Fruit fly (Drosophila melanogaster) whole organism, wandering third instar larva: ENCODE measurements around the gene CG14891.
A peak's percentile ranks its signal among the peaks of the same experiment; 100 is the strongest.

Source experiments
- Abd-B ChIP-seq: fragments of >200 bp; optimal IDR thresholded peaks from 2 replicates; lab custom pipeline; 2017; ENCODE audit warnings: missing biosample characterization, missing genetic modification characterization
- CG9705 ChIP-seq: fragments of 200-800 bp; sonication (Bioruptor generic); optimal IDR thresholded peaks from 2 replicates; lab custom pipeline; 2018; ENCODE audit warnings: missing biosample characterization, mild to moderate bottlenecking, missing genetic modification characterization
- CrebA ChIP-seq: fragments of 200-800 bp; sonication (Bioruptor generic); optimal IDR thresholded peaks from 2 replicates; lab custom pipeline; 2016; ENCODE audit warnings: missing biosample characterization, mild to moderate bottlenecking, missing genetic modification characterization, borderline replicate concordance
- Dfd ChIP-seq: fragments of >200 bp; optimal IDR thresholded peaks from 2 replicates; lab custom pipeline; 2017; ENCODE audit warnings: missing biosample characterization, missing genetic modification characterization
- Dif ChIP-seq: fragments of 200-275, 200-300 bp; sonication (Bioruptor generic); optimal IDR thresholded peaks from 2 replicates; lab custom pipeline; 2018; ENCODE audit warnings: missing biosample characterization, missing genetic modification characterization; ENCODE audit not compliant: partially characterized antibody
- Hnf4 ChIP-seq: fragments of 200-800 bp; sonication (Bioruptor generic); optimal IDR thresholded peaks from 2 replicates; lab custom pipeline; 2016; ENCODE audit warnings: missing biosample characterization, mild to moderate bottlenecking, missing genetic modification characterization
- Hr78 ChIP-seq: fragments of >200 bp; optimal IDR thresholded peaks from 2 replicates; lab custom pipeline; 2017; ENCODE audit warnings: missing biosample characterization, missing genetic modification characterization
- Hr83 ChIP-seq: fragments of 200-300 bp; sonication (Bioruptor generic); optimal IDR thresholded peaks from 2 replicates; lab custom pipeline; 2016; ENCODE audit warnings: missing biosample characterization, mild to moderate bottlenecking, missing genetic modification characterization, moderate library complexity; ENCODE audit not compliant: poor library complexity, severe bottlenecking
- Mio ChIP-seq: sonication (Bioruptor generic); optimal IDR thresholded peaks from 2 replicates; lab custom pipeline; 2016; ENCODE audit warnings: missing biosample characterization, missing genetic modification characterization
- Myc ChIP-seq: fragments of >200 bp; optimal IDR thresholded peaks from 2 replicates; lab custom pipeline; 2017
- N ChIP-seq: fragments of >200 bp; optimal IDR thresholded peaks from 2 replicates; lab custom pipeline; 2018; ENCODE audit warnings: missing biosample characterization, missing external identifiers, missing genetic modification characterization
- Rel ChIP-seq, 2 experiments: fragments of 200-800 bp; sonication (Bioruptor generic) in 1 of 2; optimal IDR thresholded peaks; 2 replicates in 1 of 2; 3 replicates in 1 of 2; lab custom pipeline; 2016 to 2019; ENCODE audit warnings: mild to moderate bottlenecking in 2 of 2, missing biosample characterization in 2 of 2, missing genetic modification characterization in 2 of 2, moderate library complexity in 1 of 2
- Sp1 ChIP-seq: fragments of 200-800 bp; sonication (Bioruptor generic); optimal IDR thresholded peaks from 3 replicates; lab custom pipeline; 2019; ENCODE audit warnings: missing biosample characterization, mild to moderate bottlenecking, missing genetic modification characterization, moderate library complexity
- br ChIP-seq: fragments of 200-800 bp; sonication (Bioruptor generic); optimal IDR thresholded peaks from 2 replicates; lab custom pipeline; 2016; ENCODE audit warnings: missing biosample characterization, missing genetic modification characterization
- brk ChIP-seq: fragments of 200-800 bp; sonication (Bioruptor generic); optimal IDR thresholded peaks from 2 replicates; lab custom pipeline; 2016; ENCODE audit warnings: missing biosample characterization, mild to moderate bottlenecking, missing genetic modification characterization
- dl ChIP-seq, 2 experiments: fragments of 175-275, 200-275 bp in 1 of 2; fragments of 200-275 bp in 1 of 2; sonication (Bioruptor generic); optimal IDR thresholded peaks; lab custom pipeline; 2018; ENCODE audit warnings: mild to moderate bottlenecking in 2 of 2, missing biosample characterization in 2 of 2, missing genetic modification characterization in 2 of 2, moderate library complexity in 2 of 2; ENCODE audit not compliant: partially characterized antibody in 2 of 2, insufficient read depth in 1 of 2
- ey ChIP-seq: fragments of 200-800 bp; sonication (Bioruptor generic); optimal IDR thresholded peaks from 2 replicates; lab custom pipeline; 2016; ENCODE audit warnings: missing biosample characterization, missing genetic modification characterization
- foxo ChIP-seq, 2 experiments: fragments of 200-800 bp; sonication (Bioruptor generic); optimal IDR thresholded peaks; 2 replicates in 1 of 2; 3 replicates in 1 of 2; lab custom pipeline; 2016 to 2017; ENCODE audit warnings: missing biosample characterization in 2 of 2, missing genetic modification characterization in 2 of 2
- fru ChIP-seq: fragments of 200-800 bp; sonication (Bioruptor generic); optimal IDR thresholded peaks from 3 replicates; lab custom pipeline; 2016; ENCODE audit warnings: missing biosample characterization, mild to moderate bottlenecking, missing genetic modification characterization
- pan ChIP-seq: fragments of >200 bp; optimal IDR thresholded peaks from 2 replicates; lab custom pipeline; 2017
- psq ChIP-seq: fragments of 200-800 bp; sonication (Bioruptor generic); optimal IDR thresholded peaks from 3 replicates; lab custom pipeline; 2017; ENCODE audit warnings: missing biosample characterization, mild to moderate bottlenecking, missing genetic modification characterization, moderate library complexity
- rgr ChIP-seq: fragments of 200-800 bp; sonication (Bioruptor generic); optimal IDR thresholded peaks from 3 replicates; lab custom pipeline; 2016; ENCODE audit warnings: missing biosample characterization, mild to moderate bottlenecking, missing genetic modification characterization
- tai ChIP-seq: sonication (Bioruptor generic); optimal IDR thresholded peaks from 2 replicates; lab custom pipeline; 2016; ENCODE audit warnings: missing biosample characterization, missing genetic modification characterization
- usp ChIP-seq: fragments of >200 bp; optimal IDR thresholded peaks from 2 replicates; lab custom pipeline; 2017; ENCODE audit warnings: missing biosample characterization, missing genetic modification characterization
- woc ChIP-seq: sonication (Bioruptor generic); optimal IDR thresholded peaks from 2 replicates; lab custom pipeline; 2016; ENCODE audit warnings: missing biosample characterization, mild to moderate bottlenecking, missing genetic modification characterization

Gene CG14891

DNA sequence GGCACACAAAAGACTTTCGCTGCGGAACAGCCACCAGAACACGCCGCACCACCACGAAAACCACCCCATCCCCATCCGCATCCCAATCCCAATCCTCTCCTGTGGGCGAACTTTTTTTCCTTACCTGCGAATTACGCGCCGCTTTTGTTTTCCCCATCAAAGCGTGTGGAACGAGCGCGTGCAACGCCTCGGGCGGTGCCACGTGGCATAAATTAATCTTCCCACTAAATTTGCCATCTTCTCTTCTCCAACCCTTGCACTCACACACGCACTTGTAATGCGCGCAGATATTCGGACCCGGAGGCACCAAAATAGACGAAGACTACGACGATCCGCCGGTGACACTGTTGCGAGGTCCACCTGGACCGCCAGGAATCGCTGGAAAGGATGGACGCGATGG is 6.5 kb upstream of the CG14891 start:
- no peak for TF ChIP-seq psq (GFP tag; lab: Kevin White, UChicago)
- no peak for TF ChIP-seq woc
- no peak for TF ChIP-seq Sp1 (GFP tag; lab: Kevin White, UChicago)
- no peak for TF ChIP-seq tai
- no peak for TF ChIP-seq Mio (GFP tag; lab: Kevin White, UChicago)

DNA sequence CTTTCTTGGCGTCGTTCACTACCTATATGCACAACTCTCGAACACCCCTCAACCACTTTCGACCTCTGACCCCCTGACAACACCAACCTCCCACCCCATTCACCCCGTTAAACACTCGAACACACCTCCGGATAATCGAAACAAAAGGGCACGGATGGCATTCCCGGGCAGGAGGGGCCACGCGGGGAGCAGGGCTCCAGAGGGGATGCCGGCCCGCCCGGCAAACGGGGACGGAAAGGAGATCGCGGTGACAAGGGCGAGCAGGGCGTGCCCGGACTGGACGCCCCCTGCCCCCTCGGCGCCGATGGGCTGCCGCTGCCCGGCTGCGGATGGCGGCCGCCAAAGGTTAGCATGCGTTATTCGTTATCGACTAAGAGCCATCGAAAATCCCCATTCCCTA is 2.0 kb upstream of the CG14891 start:
- TF ChIP-seq Myc (lab: Kevin White, UChicago) (no peak), Dfd (GFP tag; lab: Kevin White, UChicago) (peak; percentile 99), usp (GFP tag; lab: Kevin White, UChicago) (no peak), brk (GFP tag; lab: Kevin White, UChicago) (no peak), Hr78 (GFP tag; lab: Kevin White, UChicago) (no peak), dl (GFP tag; optimal IDR thresholded peaks at IDR 0.05; lab: Kevin White, UChicago; ENCODE audit: insufficient read depth in 1 of 2, partially characterized antibody in 2 of 2) (no peak)

DNA sequence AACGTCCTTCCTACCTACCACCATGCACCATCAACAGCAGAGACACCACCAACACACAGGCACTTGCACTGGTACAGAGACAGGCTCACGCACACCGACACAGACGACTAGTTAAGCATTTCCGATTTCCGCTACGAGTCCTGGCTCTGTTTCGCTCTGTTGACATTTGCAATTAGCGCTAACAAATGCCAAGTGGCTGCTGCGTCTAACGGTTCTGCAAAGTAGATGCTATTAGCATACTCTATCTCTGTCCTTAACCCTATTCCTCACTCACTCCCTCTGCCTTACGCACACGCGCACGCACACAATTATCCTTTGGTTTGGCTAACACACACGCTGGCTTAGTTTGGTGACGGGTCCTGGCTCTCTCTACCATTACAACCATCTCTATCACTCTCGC is 831 bp upstream of the CG14891 start:
- no peak for TF ChIP-seq Rel (GFP tag; optimal IDR thresholded peaks at IDR 0.05; lab: Kevin White, UChicago)
- TF ChIP-seq Rel (tag; optimal IDR thresholded peaks at IDR 0.05; lab: Kevin White, UChicago) = no peak
- TF ChIP-seq Abd-B (GFP tag; lab: Kevin White, UChicago) = no peak
- no peak for TF ChIP-seq fru
- no peak for TF ChIP-seq tai
- no peak for TF ChIP-seq br (GFP tag; lab: Kevin White, UChicago)
- no peak for TF ChIP-seq Dfd (GFP tag; lab: Kevin White, UChicago)
- TF ChIP-seq N (GFP tag; lab: Kevin White, UChicago) = no peak
- TF ChIP-seq brk (GFP tag; lab: Kevin White, UChicago) = no peak
- no peak for TF ChIP-seq CrebA (GFP tag; lab: Kevin White, UChicago)
- no peak for TF ChIP-seq pan (lab: Kevin White, UChicago)
- TF ChIP-seq CG9705 (GFP tag; lab: Kevin White, UChicago) = no peak
- no peak for TF ChIP-seq woc
- TF ChIP-seq Hr83 (GFP tag; lab: Kevin White, UChicago) = no peak

DNA sequence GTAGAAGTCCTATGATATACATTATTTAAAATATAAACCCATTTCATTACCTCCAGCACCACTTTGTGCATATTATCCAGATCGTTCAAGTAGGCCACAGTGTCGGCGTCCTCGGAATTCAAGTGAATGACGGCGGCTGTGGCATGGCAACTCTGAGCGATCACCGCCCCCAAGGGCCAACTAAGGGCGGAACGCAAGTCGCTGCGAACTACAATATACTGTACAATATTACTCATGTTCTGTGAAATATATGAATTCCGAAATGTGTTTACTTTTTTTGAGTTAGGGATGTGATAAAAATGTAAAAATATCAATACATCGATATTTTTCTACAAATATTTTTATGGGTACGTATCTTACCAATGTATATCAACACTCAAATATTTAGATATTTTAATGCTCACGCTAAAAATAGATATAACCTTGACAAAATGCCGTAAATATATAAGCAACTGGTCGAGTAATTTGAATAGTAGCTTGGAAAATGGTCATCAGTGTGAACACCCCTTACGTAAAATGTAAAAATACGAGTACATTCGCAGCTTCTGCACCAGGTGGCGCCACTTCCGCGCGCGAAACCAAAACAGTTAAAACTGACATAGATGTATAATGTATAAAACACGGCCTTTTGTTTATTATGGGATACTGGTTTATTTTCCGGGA is 2.3 kb downstream of the CG14891 start, which contains the start of gene CG14903:
TSS of gene CG14903 (minus strand) at position 270 of the 663 bp plus-strand sequence.
- TF ChIP-seq Dif (no peak), foxo (GFP tag; optimal IDR thresholded peaks at IDR 0.05; lab: Kevin White, UChicago) (peak in 1 of 2 experiments; percentile 17), tai (peak; percentile 28), Hnf4 (GFP tag; lab: Kevin White, UChicago) (peak; percentile 27), rgr (GFP tag; lab: Kevin White, UChicago) (peak; percentile 65), woc (peak; percentile 12)
- TF ChIP-seq, all 38 proteins: peak for 5

DNA sequence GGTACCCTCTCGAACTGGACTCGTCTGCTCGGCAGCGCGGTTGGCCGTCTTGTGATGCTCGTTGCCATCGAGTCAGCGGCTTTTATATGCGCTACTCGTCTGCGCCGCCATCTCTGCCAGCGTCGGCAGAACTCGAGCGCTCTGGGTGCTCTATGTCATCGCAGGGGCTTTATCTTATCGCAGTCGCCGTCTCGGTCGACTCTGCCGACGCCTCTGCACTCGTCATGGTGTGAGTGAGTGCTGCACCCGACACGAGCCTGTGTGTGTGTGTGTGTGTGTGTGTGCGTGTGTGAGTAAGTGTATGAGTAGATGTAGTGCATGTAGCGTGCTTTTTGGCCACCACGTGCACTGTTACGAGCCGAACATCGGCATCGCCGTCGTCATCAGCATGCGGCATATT is 12.3 kb downstream of the CG14891 start, which contains the start of gene Scp2:
TSS of gene Scp2 (minus strand) at position 59 of the 400 bp plus-strand sequence.
- TF ChIP-seq Myc (lab: Kevin White, UChicago) = no peak
- TF ChIP-seq N (GFP tag; lab: Kevin White, UChicago) = no peak
- no peak for TF ChIP-seq ey (GFP tag; lab: Kevin White, UChicago)
- TF ChIP-seq usp (GFP tag; lab: Kevin White, UChicago) = no peak
- TF ChIP-seq Dfd (GFP tag; lab: Kevin White, UChicago) = peak; percentile 60

DNA sequence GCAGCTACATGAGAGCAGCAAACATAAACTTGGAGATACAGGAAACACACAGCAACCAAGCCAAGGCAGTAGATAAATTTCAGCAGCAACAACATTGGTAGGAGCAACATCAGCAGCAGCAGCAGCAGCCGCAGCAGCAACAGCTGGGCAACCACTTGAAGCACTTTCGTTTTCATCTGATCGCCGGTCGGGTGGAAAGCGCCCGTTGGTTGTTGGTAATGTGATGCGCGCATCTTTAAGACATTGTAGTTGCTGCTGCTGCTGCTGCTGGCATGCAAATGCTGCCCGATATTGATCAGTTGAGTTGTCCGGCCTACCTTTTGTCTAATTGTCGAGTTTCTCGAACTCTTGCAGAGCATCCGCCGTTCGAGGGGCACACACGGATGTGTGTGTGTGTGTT is 20.1 kb downstream of the CG14891 start:
- TF ChIP-seq Rel (GFP tag; optimal IDR thresholded peaks at IDR 0.05; lab: Kevin White, UChicago) = no peak
- no peak for TF ChIP-seq Rel (tag; optimal IDR thresholded peaks at IDR 0.05; lab: Kevin White, UChicago)
- TF ChIP-seq Dfd (GFP tag; lab: Kevin White, UChicago) = peak; percentile 73
- TF ChIP-seq, all 38 proteins: peak for 1
